Fruit fly (Drosophila melanogaster) whole organism, prepupa: Measurements from ENCODE around the gene CG18787.

Experiments
- Blimp-1 ChIP-seq: fragments of 200-800 bp; sonication (Bioruptor generic); optimal IDR thresholded peaks from 3 replicates; lab custom pipeline; 2017; ENCODE audit warnings: missing biosample characterization, missing genetic modification characterization, mild to moderate bottlenecking, moderate library complexity, missing genetic modification reagents
- CG10669 ChIP-seq: fragments of 200-800 bp; sonication (Bioruptor generic); optimal IDR thresholded peaks from 3 replicates; lab custom pipeline; 2018; ENCODE audit warnings: missing biosample characterization, mild to moderate bottlenecking, missing genetic modification characterization, moderate library complexity
- CG11294 ChIP-seq: fragments of 200-800 bp; sonication (Bioruptor generic); IDR thresholded peaks from 2 replicates; pipeline ENCODE4 v1.3.6; 2022; ENCODE audit warnings: missing biosample characterization, missing genetic modification characterization
- CG11762 ChIP-seq: fragments of 200-800 bp; sonication (Bioruptor generic); optimal IDR thresholded peaks from 3 replicates; lab custom pipeline; 2016; ENCODE audit warnings: missing biosample characterization, missing genetic modification characterization; ENCODE audit not compliant: insufficient read depth
- CG15336 ChIP-seq: fragments of 200-800 bp; sonication (Bioruptor generic); IDR thresholded peaks from 2 replicates; pipeline ENCODE4 v1.3.6; 2022; ENCODE audit warnings: missing biosample characterization, missing genetic modification characterization
- CG16779 ChIP-seq: fragments of 200-800 bp; sonication (Bioruptor generic); optimal IDR thresholded peaks from 3 replicates; lab custom pipeline; 2017; ENCODE audit warnings: missing biosample characterization, mild to moderate bottlenecking, missing genetic modification characterization
- CG3032 ChIP-seq: fragments of 200-800 bp; optimal IDR thresholded peaks from 2 replicates; lab custom pipeline; 2019; ENCODE audit warnings: missing biosample characterization, mild to moderate bottlenecking, missing genetic modification characterization, moderate library complexity
- CG31627 ChIP-seq: fragments of 200-800 bp; sonication (Bioruptor generic); optimal IDR thresholded peaks from 3 replicates; lab custom pipeline; 2016; ENCODE audit warnings: missing biosample characterization, missing genetic modification characterization
- CG32006 ChIP-seq: fragments of 200-800 bp; sonication (Bioruptor generic); optimal IDR thresholded peaks from 3 replicates; lab custom pipeline; 2017; ENCODE audit warnings: missing biosample characterization, mild to moderate bottlenecking, missing genetic modification characterization
- CG34406 ChIP-seq: fragments of 200-800 bp; sonication (Bioruptor generic); optimal IDR thresholded peaks from 3 replicates; lab custom pipeline; 2016; ENCODE audit warnings: missing biosample characterization, missing genetic modification characterization
- CG3919 ChIP-seq: fragments of 200-800 bp; sonication (Bioruptor generic); optimal IDR thresholded peaks from 3 replicates; lab custom pipeline; 2016; ENCODE audit warnings: missing biosample characterization, missing genetic modification characterization
- CG4318 ChIP-seq: fragments of 200-800 bp; sonication (Bioruptor generic); optimal IDR thresholded peaks from 3 replicates; lab custom pipeline; 2017; ENCODE audit warnings: missing biosample characterization, mild to moderate bottlenecking, missing genetic modification characterization
- CG6276 ChIP-seq: fragments of 200-800 bp; sonication (Bioruptor generic); optimal IDR thresholded peaks from 2 replicates; lab custom pipeline; 2017; ENCODE audit warnings: missing biosample characterization, mild to moderate bottlenecking, missing genetic modification characterization
- CG6792 ChIP-seq: fragments of 200-800 bp; sonication (Bioruptor generic); optimal IDR thresholded peaks from 3 replicates; lab custom pipeline; 2016; ENCODE audit warnings: missing biosample characterization, missing genetic modification characterization
- CG6808 ChIP-seq: fragments of 200-800 bp; sonication (Bioruptor generic); optimal IDR thresholded peaks from 3 replicates; lab custom pipeline; 2017; ENCODE audit warnings: missing biosample characterization, missing genetic modification characterization, mild to moderate bottlenecking, moderate library complexity, missing genetic modification reagents
- CG6854 ChIP-seq: fragments of 200-800 bp; sonication (Bioruptor generic); optimal IDR thresholded peaks from 2 replicates; lab custom pipeline; 2017; ENCODE audit warnings: missing biosample characterization, mild to moderate bottlenecking, missing genetic modification characterization
- CG7368 ChIP-seq: fragments of 200-800 bp; sonication (Bioruptor generic); optimal IDR thresholded peaks from 3 replicates; lab custom pipeline; 2016; ENCODE audit warnings: missing biosample characterization, missing genetic modification characterization
- CG8119 ChIP-seq: fragments of 200-800 bp; sonication (Bioruptor generic); IDR thresholded peaks from 3 replicates; pipeline ENCODE4 v1.3.6; 2022; ENCODE audit warnings: missing biosample characterization, missing genetic modification characterization
- CG8319 ChIP-seq: fragments of 200-800 bp; sonication (Bioruptor generic); optimal IDR thresholded peaks from 3 replicates; lab custom pipeline; 2016; ENCODE audit warnings: missing biosample characterization, missing genetic modification characterization
- CG8632 ChIP-seq: fragments of 200-800 bp; sonication (Bioruptor generic); optimal IDR thresholded peaks from 3 replicates; lab custom pipeline; 2016; ENCODE audit warnings: missing biosample characterization, missing genetic modification characterization
- CG9139 ChIP-seq: fragments of 200-800 bp; sonication (Bioruptor generic); optimal IDR thresholded peaks from 3 replicates; lab custom pipeline; 2017; ENCODE audit warnings: missing biosample characterization, mild to moderate bottlenecking, missing genetic modification characterization
- Eip75B ChIP-seq: fragments of 200-800 bp; sonication (Bioruptor generic); optimal IDR thresholded peaks from 3 replicates; lab custom pipeline; 2016; ENCODE audit warnings: missing biosample characterization, missing genetic modification characterization
- Eip78C ChIP-seq: fragments of 200-800 bp; sonication (Bioruptor generic); peaks from one replicate; lab custom pipeline; 2016; ENCODE audit warnings: missing biosample characterization, missing genetic modification characterization
- Ets96B ChIP-seq: fragments of 200-800 bp; optimal IDR thresholded peaks from 2 replicates; lab custom pipeline; 2019; ENCODE audit warnings: missing biosample characterization, mild to moderate bottlenecking, missing genetic modification characterization, moderate library complexity
- Gug ChIP-seq: fragments of 200-800 bp; sonication (Bioruptor generic); IDR thresholded peaks from 2 replicates; pipeline ENCODE4 v1.3.6; 2022; ENCODE audit warnings: missing biosample characterization, missing genetic modification characterization
- Lpt ChIP-seq: fragments of 200-800 bp; sonication (Bioruptor generic); optimal IDR thresholded peaks from 3 replicates; lab custom pipeline; 2016; ENCODE audit warnings: missing biosample characterization, missing genetic modification characterization
- Smox ChIP-seq: fragments of 200-800 bp; sonication (Bioruptor generic); optimal IDR thresholded peaks from 3 replicates; lab custom pipeline; 2016; ENCODE audit warnings: missing biosample characterization, missing genetic modification characterization
- Sox102F ChIP-seq: fragments of 200-800 bp; sonication (Bioruptor generic); optimal IDR thresholded peaks from 2 replicates; lab custom pipeline; 2016; ENCODE audit warnings: missing biosample characterization, mild to moderate bottlenecking, missing genetic modification characterization
- Sox14 ChIP-seq: fragments of 200-800 bp; sonication (Bioruptor generic); optimal IDR thresholded peaks from 3 replicates; lab custom pipeline; 2016; ENCODE audit warnings: missing biosample characterization, missing genetic modification characterization
- Sox15 ChIP-seq: fragments of 200-800 bp; sonication (Bioruptor generic); optimal IDR thresholded peaks from 3 replicates; lab custom pipeline; 2016; ENCODE audit warnings: missing biosample characterization, missing genetic modification characterization
- achi ChIP-seq: fragments of 200-800 bp; sonication (Bioruptor generic); optimal IDR thresholded peaks from 3 replicates; lab custom pipeline; 2016; ENCODE audit warnings: missing biosample characterization, missing genetic modification characterization
- cyc ChIP-seq: fragments of 200-800 bp; sonication (Bioruptor generic); optimal IDR thresholded peaks from 3 replicates; lab custom pipeline; 2016; ENCODE audit warnings: missing biosample characterization, missing genetic modification characterization
- dac ChIP-seq: fragments of 200-800 bp; sonication (Bioruptor generic); optimal IDR thresholded peaks from 2 replicates; lab custom pipeline; 2017; ENCODE audit warnings: missing biosample characterization, mild to moderate bottlenecking, missing genetic modification characterization
- dsx ChIP-seq: fragments of 200-800 bp; optimal IDR thresholded peaks from 3 replicates; lab custom pipeline; 2019; ENCODE audit warnings: missing biosample characterization, mild to moderate bottlenecking, missing genetic modification characterization, moderate library complexity; ENCODE audit not compliant: poor library complexity, severe bottlenecking
- eg ChIP-seq: fragments of 200-800 bp; sonication (Bioruptor generic); IDR thresholded peaks from 3 replicates; pipeline ENCODE4 v1.3.6; 2022; ENCODE audit warnings: missing biosample characterization, missing genetic modification characterization
- esn ChIP-seq: fragments of 200-800 bp; sonication (Bioruptor generic); optimal IDR thresholded peaks from 2 replicates; lab custom pipeline; 2016; ENCODE audit warnings: missing biosample characterization, mild to moderate bottlenecking, missing genetic modification characterization, moderate library complexity
- fd59A ChIP-seq: fragments of 200-800 bp; sonication (Bioruptor generic); optimal IDR thresholded peaks from 2 replicates; lab custom pipeline; 2017; ENCODE audit warnings: missing biosample characterization, mild to moderate bottlenecking, missing genetic modification characterization, missing genetic modification reagents
- fd85E ChIP-seq: fragments of 200-800 bp; sonication (Bioruptor generic); optimal IDR thresholded peaks from 3 replicates; lab custom pipeline; 2016; ENCODE audit warnings: missing biosample characterization, missing genetic modification characterization
- fkh ChIP-seq: fragments of 200-800 bp; sonication (Bioruptor generic); optimal IDR thresholded peaks from 3 replicates; lab custom pipeline; 2017; ENCODE audit warnings: missing biosample characterization, mild to moderate bottlenecking, missing genetic modification characterization, moderate library complexity
- lz ChIP-seq: fragments of 200-800 bp; sonication (Bioruptor generic); optimal IDR thresholded peaks from 3 replicates; lab custom pipeline; 2016; ENCODE audit warnings: missing biosample characterization, missing genetic modification characterization
- pdm3 ChIP-seq: fragments of 200-800 bp; sonication (Bioruptor generic); optimal IDR thresholded peaks from 3 replicates; lab custom pipeline; 2016; ENCODE audit warnings: missing biosample characterization, missing genetic modification characterization
- spab ChIP-seq: fragments of 200-800 bp; sonication (Bioruptor generic); optimal IDR thresholded peaks from 2 replicates; lab custom pipeline; 2017; ENCODE audit warnings: missing biosample characterization, mild to moderate bottlenecking, missing genetic modification characterization, missing genetic modification reagents
- ss ChIP-seq, 2 experiments: fragments of 200-800 bp; sonication (Bioruptor generic); optimal IDR thresholded peaks; 2 replicates in 1 of 2; 3 replicates in 1 of 2; lab custom pipeline; 2017 to 2018; ENCODE audit warnings: mild to moderate bottlenecking in 2 of 2, missing biosample characterization in 2 of 2, missing genetic modification characterization in 2 of 2, moderate library complexity in 1 of 2
- topi ChIP-seq: fragments of 200-800 bp; sonication (Bioruptor generic); optimal IDR thresholded peaks from 3 replicates; lab custom pipeline; 2016; ENCODE audit warnings: missing biosample characterization, missing genetic modification characterization
- vri ChIP-seq: fragments of 200-800 bp; sonication (Bioruptor generic); optimal IDR thresholded peaks from 3 replicates; lab custom pipeline; 2016; ENCODE audit warnings: missing biosample characterization, mild to moderate bottlenecking, missing genetic modification characterization

Gene CG18787

DNA sequence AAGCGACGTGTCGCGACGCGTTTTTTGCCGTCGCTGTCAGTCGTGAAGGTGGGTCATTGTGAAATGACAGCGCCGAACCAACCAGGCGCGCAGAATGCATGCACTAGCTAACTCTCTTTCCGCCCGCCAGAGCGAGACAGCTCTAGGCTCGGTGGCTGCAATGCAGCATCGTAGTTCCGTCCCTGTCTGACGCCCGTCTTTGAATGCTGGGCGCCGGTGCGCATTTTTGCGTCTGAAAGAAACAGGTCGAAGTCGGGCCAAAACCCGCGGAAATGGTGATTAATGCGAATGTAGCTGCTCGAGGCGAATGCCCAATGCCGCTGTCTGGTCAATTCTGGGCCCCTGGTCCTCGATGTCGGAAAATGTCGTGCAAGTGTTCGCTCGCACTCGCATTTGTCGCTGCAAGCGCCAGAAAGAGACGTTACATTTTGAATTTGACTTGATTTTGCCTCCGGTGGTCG lies 8.2 kb upstream of the CG18787 start (continued):
- TF ChIP-seq CG15336 (GFP tag; lab: Robert Waterston, UW) (no peak), CG8119 (no peak), CG34406 (GFP tag; lab: Kevin White, UChicago) (peak; percentile 31), Sox102F (GFP tag; lab: Kevin White, UChicago) (peak; percentile 68), CG10669 (GFP tag; lab: Kevin White, UChicago) (peak; percentile 66), dsx (peak; percentile 100), Sox14 (GFP tag; lab: Kevin White, UChicago) (peak; percentile 80)

DNA sequence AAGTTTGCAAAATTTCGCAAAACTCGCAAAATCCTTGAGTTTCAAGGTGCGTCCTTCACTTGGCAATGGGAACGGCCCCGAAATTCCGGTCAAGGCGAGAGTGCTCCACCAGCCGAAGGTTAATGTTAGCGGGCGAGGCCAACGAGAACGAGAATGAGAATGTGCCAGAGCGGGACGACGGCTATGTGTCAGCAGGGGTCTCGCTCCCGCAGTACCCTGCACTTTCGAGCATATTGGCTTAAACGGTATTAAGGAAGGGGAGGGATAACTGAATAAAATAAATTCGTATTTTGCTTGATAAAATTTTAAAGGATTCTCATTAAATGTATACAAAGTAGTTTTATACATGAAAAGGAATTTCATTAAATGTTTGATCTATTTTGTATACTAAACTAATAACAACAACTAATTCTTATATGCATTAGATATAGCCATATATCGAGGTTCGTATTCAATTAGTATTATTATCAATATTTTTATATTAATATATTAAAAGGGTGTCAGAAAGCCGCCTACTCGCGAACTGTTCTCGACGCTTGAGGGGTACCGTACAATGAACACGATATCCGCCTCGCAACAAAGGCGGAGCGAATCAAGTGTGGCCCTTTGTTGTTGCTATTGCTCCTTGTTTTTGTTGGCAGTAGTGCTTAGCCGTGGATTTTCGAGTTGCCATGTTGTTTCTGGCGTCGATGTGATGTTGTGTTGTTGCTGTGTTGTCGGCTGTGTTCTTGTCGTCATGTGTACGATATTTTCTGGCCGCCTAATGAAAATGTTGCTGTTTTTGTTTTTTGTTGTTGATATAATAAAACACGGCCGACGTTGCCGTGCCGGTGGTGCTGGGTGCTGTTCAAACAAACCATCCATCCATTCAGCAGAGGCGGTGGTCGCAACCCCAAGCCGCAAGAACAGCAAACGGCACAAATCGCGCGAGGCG lies 7.5 kb upstream of the CG18787 start:
- TF ChIP-seq CG6854 (GFP tag; lab: Kevin White, UChicago) = no peak
- TF ChIP-seq CG32006 (GFP tag; lab: Kevin White, UChicago) = peak; percentile 93
- peak; percentile 78 for TF ChIP-seq Sox15 (GFP tag; lab: Kevin White, UChicago)
- peak; percentile 92 for TF ChIP-seq CG8632 (GFP tag; lab: Kevin White, UChicago)
- no peak for TF ChIP-seq CG8119
- TF ChIP-seq eg (GFP tag; lab: Robert Waterston, UW) = no peak
- peak; percentile 82 for TF ChIP-seq cyc (GFP tag; lab: Kevin White, UChicago)
- no peak for TF ChIP-seq CG15336 (GFP tag; lab: Robert Waterston, UW)
- TF ChIP-seq CG11762 = peak; percentile 84
- peak; percentile 96 for TF ChIP-seq Eip78C (GFP tag; lab: Kevin White, UChicago)
- TF ChIP-seq Gug (GFP tag; lab: Robert Waterston, UW) = no peak
- TF ChIP-seq topi (GFP tag; lab: Kevin White, UChicago) = peak; percentile 79
- peak; percentile 76 for TF ChIP-seq Lpt (GFP tag; lab: Kevin White, UChicago)
- TF ChIP-seq fkh = peak; percentile 97
- TF ChIP-seq CG10669 (GFP tag; lab: Kevin White, UChicago) = peak; percentile 86
- TF ChIP-seq pdm3 (GFP tag; lab: Kevin White, UChicago) = peak; percentile 78
- TF ChIP-seq CG11294 (GFP tag; lab: Robert Waterston, UW) = no peak
- peak; percentile 87 for TF ChIP-seq CG9139 (GFP tag; lab: Kevin White, UChicago)
- TF ChIP-seq CG31627 (GFP tag; lab: Kevin White, UChicago) = peak; percentile 75
- TF ChIP-seq Smox (GFP tag; lab: Kevin White, UChicago) = peak; percentile 72
- peak; percentile 90 for TF ChIP-seq Eip75B (GFP tag; lab: Kevin White, UChicago)
- peak; percentile 91 for TF ChIP-seq CG34406 (GFP tag; lab: Kevin White, UChicago)
- TF ChIP-seq spab = peak; percentile 90
- peak; percentile 83 for TF ChIP-seq CG3919 (GFP tag; lab: Kevin White, UChicago)
- peak; percentile 81 for TF ChIP-seq CG7368 (GFP tag; lab: Kevin White, UChicago)
- TF ChIP-seq CG6808 = peak; percentile 93
- peak; percentile 85 for TF ChIP-seq CG6792
- peak; percentile 87 for TF ChIP-seq esn (GFP tag; lab: Kevin White, UChicago)
- peak; percentile 89 for TF ChIP-seq achi (GFP tag; lab: Kevin White, UChicago)
- peak; percentile 59 for TF ChIP-seq Sox14 (GFP tag; lab: Kevin White, UChicago)
- TF ChIP-seq CG3032 (tag; lab: Kevin White, UChicago) = peak; percentile 95
- TF ChIP-seq ss (GFP tag; optimal IDR thresholded peaks at IDR 0.05; lab: Kevin White, UChicago) = peak; percentile 91 to 96
- peak; percentile 86 for TF ChIP-seq CG4318 (GFP tag; lab: Kevin White, UChicago)
- TF ChIP-seq Sox102F (GFP tag; lab: Kevin White, UChicago) = peak; percentile 52
- TF ChIP-seq CG8319 (GFP tag; lab: Kevin White, UChicago) = peak; percentile 76
- TF ChIP-seq dsx = peak; percentile 80
- TF ChIP-seq CG16779 (tag; lab: Kevin White, UChicago) = peak; percentile 88
- TF ChIP-seq fd85E (GFP tag; lab: Kevin White, UChicago) = peak; percentile 14
- peak; percentile 83 for TF ChIP-seq CG6276
- TF ChIP-seq dac (GFP tag; lab: Kevin White, UChicago) = peak; percentile 57
- TF ChIP-seq vri = no peak
- TF ChIP-seq Blimp-1 (GFP tag; lab: Kevin White, UChicago) = peak; percentile 97
- TF ChIP-seq Ets96B (tag; lab: Kevin White, UChicago) = peak; percentile 95
- TF ChIP-seq lz = peak; percentile 77
- TF ChIP-seq fd59A (GFP tag; lab: Kevin White, UChicago) = peak; percentile 81
